Fruit fly (Drosophila melanogaster) whole organism, prepupa: Measurements from ENCODE around the gene CG10226.

Experiments
- CG15336 ChIP-seq: fragments of 200-800 bp; sonication (Bioruptor generic); IDR thresholded peaks from 2 replicates; pipeline ENCODE4 v1.3.6; 2022; ENCODE audit warnings: missing biosample characterization, missing genetic modification characterization
- CG3032 ChIP-seq: fragments of 200-800 bp; optimal IDR thresholded peaks from 2 replicates; lab custom pipeline; 2019; ENCODE audit warnings: missing biosample characterization, mild to moderate bottlenecking, missing genetic modification characterization, moderate library complexity
- CG31627 ChIP-seq: fragments of 200-800 bp; sonication (Bioruptor generic); optimal IDR thresholded peaks from 3 replicates; lab custom pipeline; 2016; ENCODE audit warnings: missing biosample characterization, missing genetic modification characterization
- CG6792 ChIP-seq: fragments of 200-800 bp; sonication (Bioruptor generic); optimal IDR thresholded peaks from 3 replicates; lab custom pipeline; 2016; ENCODE audit warnings: missing biosample characterization, missing genetic modification characterization
- Eip93F ChIP-seq: fragments of 200-800 bp; sonication (Bioruptor generic); optimal IDR thresholded peaks from 2 replicates; lab custom pipeline; 2016; ENCODE audit warnings: missing biosample characterization, mild to moderate bottlenecking, missing genetic modification characterization
- Hr39 ChIP-seq: fragments of 200-800 bp; sonication (Bioruptor generic); optimal IDR thresholded peaks from 2 replicates; lab custom pipeline; 2016; ENCODE audit warnings: missing biosample characterization, missing genetic modification characterization
- Lpt ChIP-seq: fragments of 200-800 bp; sonication (Bioruptor generic); optimal IDR thresholded peaks from 3 replicates; lab custom pipeline; 2016; ENCODE audit warnings: missing biosample characterization, missing genetic modification characterization
- OdsH ChIP-seq: fragments of 200-800 bp; sonication (Bioruptor generic); optimal IDR thresholded peaks from 3 replicates; lab custom pipeline; 2016; ENCODE audit warnings: missing biosample characterization, missing genetic modification characterization
- Smox ChIP-seq: fragments of 200-800 bp; sonication (Bioruptor generic); optimal IDR thresholded peaks from 3 replicates; lab custom pipeline; 2016; ENCODE audit warnings: missing biosample characterization, missing genetic modification characterization
- Sox102F ChIP-seq: fragments of 200-800 bp; sonication (Bioruptor generic); optimal IDR thresholded peaks from 2 replicates; lab custom pipeline; 2016; ENCODE audit warnings: missing biosample characterization, mild to moderate bottlenecking, missing genetic modification characterization
- achi ChIP-seq: fragments of 200-800 bp; sonication (Bioruptor generic); optimal IDR thresholded peaks from 3 replicates; lab custom pipeline; 2016; ENCODE audit warnings: missing biosample characterization, missing genetic modification characterization
- vri ChIP-seq: fragments of 200-800 bp; sonication (Bioruptor generic); optimal IDR thresholded peaks from 3 replicates; lab custom pipeline; 2016; ENCODE audit warnings: missing biosample characterization, mild to moderate bottlenecking, missing genetic modification characterization

DNA sequence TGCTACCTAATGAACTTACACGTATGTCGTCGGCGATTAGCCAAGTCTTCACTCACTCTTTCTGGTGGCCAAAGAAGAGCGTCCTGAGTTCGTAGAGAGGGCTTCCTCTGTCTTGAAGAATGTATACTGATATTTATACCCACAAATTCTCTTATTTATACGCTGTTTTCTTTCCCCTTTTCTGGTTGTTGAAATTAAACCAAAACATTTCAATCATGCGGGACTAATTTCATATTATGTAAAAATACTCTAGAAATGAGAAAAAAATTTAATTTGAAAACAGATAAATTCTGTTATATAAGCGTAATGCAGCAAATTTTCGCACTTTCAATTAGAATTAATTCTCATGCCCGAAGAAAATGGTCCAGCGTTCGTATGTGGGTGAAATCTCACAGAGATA, 6.6 kb downstream of the CG10226 start, which contains the start of gene BG642312:
- TF ChIP-seq OdsH (GFP tag; lab: Kevin White, UChicago): no peak
- no peak for TF ChIP-seq Hr39 (GFP tag; lab: Kevin White, UChicago)
- TF ChIP-seq vri (GFP tag; lab: Kevin White, UChicago): no peak
- no peak for TF ChIP-seq Lpt (GFP tag; lab: Kevin White, UChicago)
- no peak for TF ChIP-seq Sox102F (GFP tag; lab: Kevin White, UChicago)
- TF ChIP-seq CG6792 (GFP tag; lab: Kevin White, UChicago): no peak
- TF ChIP-seq Eip93F (GFP tag; lab: Kevin White, UChicago): no peak
- TF ChIP-seq CG3032 (tag; lab: Kevin White, UChicago): no peak
- TF ChIP-seq achi: no peak
- no peak for TF ChIP-seq CG15336 (GFP tag; lab: Robert Waterston, UW)
- TF ChIP-seq CG31627 (GFP tag; lab: Kevin White, UChicago): no peak
- TF ChIP-seq Smox (GFP tag; lab: Kevin White, UChicago): no peak
